Worm (Caenorhabditis elegans): ENCODE measurements around the gene fbxa-100.

The fbxa-100 gene

DNA sequence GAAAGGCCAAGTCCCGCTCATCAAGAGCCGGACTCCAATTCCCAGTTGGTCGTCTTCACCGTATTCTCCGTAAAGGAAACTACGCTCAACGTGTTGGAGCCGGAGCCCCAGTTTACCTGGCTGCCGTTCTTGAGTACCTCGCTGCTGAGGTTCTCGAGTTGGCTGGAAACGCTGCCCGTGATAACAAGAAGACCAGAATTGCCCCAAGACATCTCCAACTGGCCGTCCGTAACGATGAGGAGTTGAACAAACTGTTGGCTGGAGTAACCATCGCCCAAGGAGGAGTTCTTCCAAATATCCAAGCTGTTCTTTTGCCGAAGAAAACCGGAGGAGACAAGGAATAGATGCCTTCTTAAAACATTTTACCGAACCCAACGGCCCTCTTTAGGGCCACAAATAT is 21.0 kb downstream of the fbxa-100 start:
- peak; percentile 31; the same call in 1 of the 2 replicates for TF ChIP-seq ekl-4 (GFP tag; IDR thresholded peaks at IDR 0.05)

DNA sequence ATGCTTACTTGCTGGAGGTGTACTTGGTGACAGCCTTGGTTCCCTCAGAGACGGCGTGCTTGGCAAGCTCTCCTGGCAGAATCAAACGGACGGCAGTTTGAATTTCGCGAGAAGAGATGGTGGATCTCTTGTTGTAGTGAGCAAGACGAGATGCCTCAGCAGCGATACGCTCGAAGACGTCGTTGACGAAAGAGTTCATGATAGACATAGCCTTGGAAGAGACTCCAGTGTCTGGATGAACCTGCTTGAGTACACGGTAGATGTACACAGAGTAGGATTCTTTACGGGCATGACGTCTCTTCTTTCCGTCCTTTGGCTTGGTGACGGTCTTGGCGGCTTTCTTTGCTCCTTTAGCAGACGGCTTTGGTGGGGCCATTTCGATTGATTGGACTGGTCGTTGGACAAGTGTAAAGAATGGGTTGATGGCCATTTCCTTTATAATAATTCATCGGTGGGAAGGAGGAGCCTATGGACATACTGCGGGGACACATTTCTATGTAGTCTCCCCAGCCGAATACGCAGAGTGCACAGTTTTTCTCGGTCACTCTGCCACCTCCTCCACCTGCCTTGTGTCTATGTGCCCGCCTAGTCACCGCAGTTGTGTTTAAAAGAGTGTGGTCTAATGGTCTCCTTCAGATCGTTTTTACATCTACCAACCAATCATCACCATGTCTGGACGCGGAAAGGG is 21.6 kb downstream of the fbxa-100 start, which contains the start of the genes his-4 and his-3:
Gene his-4 (minus strand): TSS at position 376 of the 688 bp plus-strand sequence.
Gene his-3 (plus strand): TSS at position 669 of the 688 bp plus-strand sequence.
- TF ChIP-seq hsf-1 (GFP tag; IDR thresholded peaks at IDR 0.05) (0 out of 2 replicates have a peak, but pooled peaks have one; percentile 15), hmg-1.2 (GFP tag; IDR thresholded peaks at IDR 0.05) (peak; percentile 10; the same call in 1 of the 2 replicates), pbrm-1 (GFP tag; IDR thresholded peaks at IDR 0.05) (peak; percentile 31), nhr-80 (tag; optimal IDR thresholded peaks at IDR 0.05) (peak; percentile 17), mcd-1 (GFP tag; IDR thresholded peaks at IDR 0.05) (0 out of 2 replicates have a peak, but pooled peaks have one; percentile 13), F39B2.1 (GFP tag; IDR thresholded peaks at IDR 0.05) (peak; percentile 88; the same call in 1 of the 2 replicates), dox-1 (GFP tag; IDR thresholded peaks at IDR 0.05) (0 out of 2 replicates have a peak, but pooled peaks have one; percentile 15)

DNA sequence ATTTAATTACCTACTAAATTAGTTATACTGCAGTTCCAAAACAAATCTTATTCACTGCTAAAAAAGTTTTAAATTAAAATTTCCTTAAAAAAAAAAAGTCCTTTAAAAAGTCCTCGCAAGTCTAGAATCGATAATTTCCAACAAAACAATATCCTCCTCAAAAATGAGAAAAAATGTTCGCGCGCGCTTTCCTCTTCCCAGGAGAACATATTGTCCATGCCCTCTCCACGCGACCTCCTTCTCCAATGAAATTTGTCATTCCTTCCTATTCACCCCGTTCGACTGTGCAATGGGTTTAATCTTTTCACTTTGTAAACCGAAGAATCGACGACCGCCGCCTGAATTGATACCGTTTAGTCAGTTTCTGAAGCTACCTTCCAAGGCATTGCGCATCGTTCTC is 25.7 kb downstream of the fbxa-100 start, which contains the start of gene T10C6.10:
Gene T10C6.10 (plus strand): TSS at position 248 of the 400 bp plus-strand sequence.
- no peak for TF ChIP-seq F23B12.7 (tag; optimal IDR thresholded peaks at IDR 0.05; ENCODE audit: insufficient read depth)
- no peak for TF ChIP-seq gei-17 (GFP tag; optimal IDR thresholded peaks at IDR 0.05)
- TF ChIP-seq tlf-1 (GFP tag; optimal IDR thresholded peaks at IDR 0.05), result no peak
- TF ChIP-seq madf-6 (GFP tag; IDR thresholded peaks at IDR 0.05), result 0 out of 2 replicates have a peak, but pooled peaks have one; percentile 15
- no peak for TF ChIP-seq rpc-1 (optimal IDR thresholded peaks at IDR 0.05)
- TF ChIP-seq rpc-1 (tag; optimal IDR thresholded peaks at IDR 0.05), result no peak
- no peak for TF ChIP-seq die-1 (tag; optimal IDR thresholded peaks at IDR 0.05)
- TF ChIP-seq aptf-3 (GFP tag; IDR thresholded peaks at IDR 0.05), result 0 out of 2 replicates have a peak, but pooled peaks have one; percentile 65
- no peak for TF ChIP-seq Y95B8A.8 (GFP tag; IDR thresholded peaks at IDR 0.05)
- TF ChIP-seq aptf-2 (GFP tag; conservative IDR thresholded peaks at IDR 0.05), result peak; percentile 97
- TF ChIP-seq lag-1 (GFP tag; IDR thresholded peaks at IDR 0.05), result no peak
- no peak for TF ChIP-seq ztf-28 (GFP tag; IDR thresholded peaks at IDR 0.05)
- TF ChIP-seq egl-18 (GFP tag; IDR thresholded peaks at IDR 0.05), result no peak
- no peak for TF ChIP-seq athp-1 (tag; optimal IDR thresholded peaks at IDR 0.05)
- TF ChIP-seq F10E7.11 (tag; optimal IDR thresholded peaks at IDR 0.05), result no peak
- no peak for TF ChIP-seq pha-4 (tag; optimal IDR thresholded peaks at IDR 0.05)
- TF ChIP-seq ztf-25 (GFP tag; IDR thresholded peaks at IDR 0.05), result no peak
- no peak for TF ChIP-seq attf-6 (GFP tag; IDR thresholded peaks at IDR 0.05)
- TF ChIP-seq ceh-79 (tag; optimal IDR thresholded peaks at IDR 0.05), result no peak
- no peak for TF ChIP-seq madf-3 (GFP tag; IDR thresholded peaks at IDR 0.05)
- TF ChIP-seq lsl-1 (GFP tag; optimal IDR thresholded peaks at IDR 0.05), result no peak

ce11 chrV:16033491-16033890 is 28.4 kb downstream of the fbxa-100 start:
- TF ChIP-seq repo-1 (tag; optimal IDR thresholded peaks at IDR 0.05), result no peak
- TF ChIP-seq madf-8 (GFP tag; conservative IDR thresholded peaks at IDR 0.05), result peak; percentile 56; the same call in 1 of the 2 replicates
- no peak for TF ChIP-seq nhr-27 (tag; optimal IDR thresholded peaks at IDR 0.05)
- TF ChIP-seq madf-6 (GFP tag; IDR thresholded peaks at IDR 0.05), result peak; percentile 86
- TF ChIP-seq aptf-3 (GFP tag; IDR thresholded peaks at IDR 0.05), result peak; percentile 97
- 0 out of 2 replicates have a peak, but pooled peaks have one; percentile 39 for TF ChIP-seq zfh-2 (GFP tag; conservative IDR thresholded peaks at IDR 0.05)
- TF ChIP-seq ztf-18 (tag; optimal IDR thresholded peaks at IDR 0.05), result no peak
- TF ChIP-seq ekl-4 (GFP tag; IDR thresholded peaks at IDR 0.05), result no peak
- no peak for TF ChIP-seq F39B2.1 (GFP tag; IDR thresholded peaks at IDR 0.05)
- no peak for TF ChIP-seq unc-130 (GFP tag; optimal IDR thresholded peaks at IDR 0.05)
- TF ChIP-seq gei-17 (GFP tag; optimal IDR thresholded peaks at IDR 0.05), result no peak
- TF ChIP-seq aptf-2 (GFP tag; conservative IDR thresholded peaks at IDR 0.05), result peak; percentile 99
- no peak for TF ChIP-seq pbrm-1 (GFP tag; IDR thresholded peaks at IDR 0.05)
- TF ChIP-seq F37B4.10 (GFP tag; IDR thresholded peaks at IDR 0.05), result no peak
- TF ChIP-seq nhr-90 (tag; optimal IDR thresholded peaks at IDR 0.05), result no peak

All from whole organism, young adult.